Worm (Caenorhabditis elegans) whole organism, early embryonic: ENCODE data around the gene prp-18.

Experiments
- B0310.2 ChIP-seq: sonication (generic microtip); optimal IDR thresholded peaks from 2 replicates; lab custom pipeline; 2016; ENCODE audit warnings: mild to moderate bottlenecking, missing genetic modification characterization, missing compliant biosample characterization
- F13C5.2 ChIP-seq: sonication (generic microtip); optimal IDR thresholded peaks from 2 replicates; lab custom pipeline; 2017; ENCODE audit warnings: mild to moderate bottlenecking, missing genetic modification characterization, inconsistent platforms, missing compliant biosample characterization
- aly-1 ChIP-seq: sonication (generic microtip); optimal IDR thresholded peaks from 2 replicates; lab custom pipeline; 2016; ENCODE audit warnings: missing genetic modification characterization, missing compliant biosample characterization
- ama-1 ChIP-seq: fragments of 150-350 bp; optimal IDR thresholded peaks from 2 replicates; lab custom pipeline; 2014
- ceh-13 ChIP-seq: fragments of 200-800 bp; sonication (Bioruptor generic); optimal IDR thresholded peaks from 2 replicates; lab custom pipeline; 2018; ENCODE audit warnings: mild to moderate bottlenecking, missing genetic modification characterization, missing compliant biosample characterization
- ceh-36 ChIP-seq: sonication (generic microtip); optimal IDR thresholded peaks from 2 replicates; lab custom pipeline; 2016; ENCODE audit warnings: missing genetic modification characterization, inconsistent platforms, missing compliant biosample characterization
- ets-7 ChIP-seq: sonication (generic microtip); optimal IDR thresholded peaks from 2 replicates; lab custom pipeline; 2016; ENCODE audit warnings: missing genotype, missing genetic modification characterization, missing compliant biosample characterization
- flt-1 ChIP-seq: fragments of 200-800 bp; sonication (Bioruptor generic); IDR thresholded peaks from 2 replicates; pipeline ENCODE4 v1.3.6; 2022; ENCODE audit warnings: missing genetic modification characterization, missing compliant biosample characterization
- hmg-4 ChIP-seq: fragments of 200-800 bp; sonication (Bioruptor generic); optimal IDR thresholded peaks from 2 replicates; lab custom pipeline; 2018; ENCODE audit warnings: mild to moderate bottlenecking, missing genetic modification characterization, missing compliant biosample characterization
- sea-1 ChIP-seq: fragments of 200-800 bp; sonication (Bioruptor generic); conservative IDR thresholded peaks from 2 replicates; pipeline ENCODE4 v1.3.6; 2022; ENCODE audit warnings: missing genetic modification characterization, missing compliant biosample characterization
- tbx-37 ChIP-seq: fragments of 200-800 bp; sonication (Bioruptor generic); conservative IDR thresholded peaks from 2 replicates; pipeline ENCODE4 v1.3.6; 2022; ENCODE audit warnings: missing genetic modification reagents, missing genetic modification characterization, missing compliant biosample characterization

DNA sequence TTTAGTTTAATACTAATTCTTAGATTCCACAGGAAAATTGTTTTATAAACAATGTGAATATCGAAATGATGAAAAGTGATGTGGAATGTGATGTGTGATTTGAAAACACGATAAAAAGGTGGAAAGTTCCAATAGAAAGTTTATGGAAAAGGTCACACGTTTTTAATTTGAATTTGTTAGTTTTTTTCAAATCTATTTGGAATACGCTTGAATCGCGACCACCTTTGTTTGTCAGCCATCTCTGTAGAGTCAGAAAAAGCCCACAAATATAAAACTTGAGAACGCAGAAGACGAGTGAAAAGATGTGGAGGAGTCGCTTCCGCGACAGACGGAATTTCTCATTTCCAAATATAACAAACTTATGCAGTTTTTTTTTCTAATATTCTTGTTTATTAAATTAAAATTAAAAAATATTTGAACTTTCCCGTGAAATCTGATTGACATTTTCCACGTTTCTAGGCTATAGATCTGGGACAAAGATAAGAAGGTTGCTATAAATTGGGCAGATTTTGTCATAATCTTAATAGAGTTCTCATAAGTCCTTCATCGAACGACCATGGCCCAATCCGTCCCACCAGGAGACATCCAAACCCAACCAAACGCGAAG, 43.1 kb downstream of the prp-18 start, which contains the start of the genes kin-24 and msp-56:
- no peak for TF ChIP-seq ceh-13 (GFP tag; lab: Kevin White, UChicago)
- TF ChIP-seq flt-1 (GFP tag; lab: Robert Waterston, UW) = no peak
- TF ChIP-seq tbx-37 (GFP tag; lab: Robert Waterston, UW) = no peak
- no peak for TF ChIP-seq ama-1 (lab: Kevin White, UChicago)
- no peak for TF ChIP-seq sea-1
- TF ChIP-seq F13C5.2 (tag; lab: Kevin White, UChicago) = no peak
- no peak for TF ChIP-seq ceh-36 (tag; lab: Kevin White, UChicago)
- TF ChIP-seq ets-7 (tag; lab: Kevin White, UChicago) = no peak
- TF ChIP-seq hmg-4 = no peak
- no peak for TF ChIP-seq aly-1 (tag; lab: Kevin White, UChicago)
- TF ChIP-seq B0310.2 (tag; lab: Kevin White, UChicago) = no peak
